Worm (Caenorhabditis elegans) whole organism, L1 larva: ENCODE measurements around the gene Y105C5A.24.

Source experiments
- nhr-237 ChIP-seq: fragments of 150-350 bp; optimal IDR thresholded peaks from 2 replicates; lab custom pipeline; 2014; ENCODE audit warnings: missing biosample characterization, missing genetic modification characterization
- skn-1 ChIP-seq: fragments of 150-350 bp; optimal IDR thresholded peaks from 2 replicates; lab custom pipeline; 2014; ENCODE audit warnings: missing biosample characterization, missing genetic modification characterization

ce11 chrIV:15814044-15814443 lies 35.6 kb upstream of the Y105C5A.24 start:
- TF ChIP-seq nhr-237 (tag; lab: Kevin White, UChicago): no peak
- no peak for TF ChIP-seq skn-1 (tag; lab: Kevin White, UChicago)
